Fruit fly (Drosophila melanogaster) whole organism, adult: ENCODE measurements around the gene CG5445.

ENCODE experiments used
- CG12768 ChIP-seq: fragments of 200-800 bp; sonication (Bioruptor generic); optimal IDR thresholded peaks from 2 replicates; lab custom pipeline; 2017; ENCODE audit warnings: missing biosample characterization, missing genetic modification characterization, mild to moderate bottlenecking, moderate library complexity, missing genetic modification reagents
- CG1620 ChIP-seq: fragments of 200-800 bp; sonication (Bioruptor generic); optimal IDR thresholded peaks from 2 replicates; lab custom pipeline; 2016; ENCODE audit warnings: missing biosample characterization, missing genetic modification characterization
- CG7045 ChIP-seq: fragments of 200-800 bp; sonication (Bioruptor generic); optimal IDR thresholded peaks from 2 replicates; lab custom pipeline; 2017; ENCODE audit warnings: missing biosample characterization, mild to moderate bottlenecking, missing genetic modification characterization
- Crg-1 ChIP-seq: fragments of 200-800 bp; sonication (Bioruptor generic); optimal IDR thresholded peaks from 2 replicates; lab custom pipeline; 2016; ENCODE audit warnings: missing biosample characterization, missing genetic modification characterization
- Hr96 ChIP-seq: fragments of 200-800 bp; sonication (Bioruptor generic); optimal IDR thresholded peaks from 2 replicates; lab custom pipeline; 2016; ENCODE audit warnings: missing biosample characterization, missing genetic modification characterization
- bab1 ChIP-seq: fragments of 200-800 bp; sonication (Bioruptor generic); optimal IDR thresholded peaks from 3 replicates; lab custom pipeline; 2019; ENCODE audit warnings: missing biosample characterization, mild to moderate bottlenecking, missing genetic modification characterization, moderate library complexity
- cic ChIP-seq: fragments of 200-800 bp; sonication (Bioruptor generic); optimal IDR thresholded peaks from 2 replicates; lab custom pipeline; 2017; ENCODE audit warnings: missing biosample characterization, mild to moderate bottlenecking, missing genetic modification characterization, moderate library complexity
- cnc ChIP-seq, 2 experiments: fragments of >200 bp; optimal IDR thresholded peaks; 2 replicates each; lab custom pipeline; 2017
- kay ChIP-seq: fragments of 200-800 bp; sonication (Bioruptor generic); peaks from one replicate; lab custom pipeline; 2016; ENCODE audit warnings: missing biosample characterization, missing genetic modification characterization, borderline replicate concordance
- ovo ChIP-seq: fragments of 200-800 bp; sonication (Bioruptor generic); optimal IDR thresholded peaks from 2 replicates; lab custom pipeline; 2016; ENCODE audit warnings: missing biosample characterization, missing genetic modification characterization
- pad ChIP-seq: fragments of 200-800 bp; sonication (Bioruptor generic); optimal IDR thresholded peaks from 3 replicates; lab custom pipeline; 2017; ENCODE audit warnings: missing biosample characterization, missing genetic modification characterization, mild to moderate bottlenecking, moderate library complexity, missing genetic modification reagents

dm6 chrX:17290960-17291432, 8.7 kb downstream of the CG5445 start:
- TF ChIP-seq pad (GFP tag; lab: Kevin White, UChicago) (no peak), Crg-1 (GFP tag; lab: Kevin White, UChicago) (no peak), Hr96 (GFP tag; lab: Kevin White, UChicago) (no peak), CG1620 (GFP tag; lab: Kevin White, UChicago) (no peak), kay (GFP tag; lab: Kevin White, UChicago) (no peak), cnc (optimal IDR thresholded peaks at IDR 0.05; lab: Kevin White, UChicago) (no peak), bab1 (GFP tag; lab: Kevin White, UChicago) (no peak), CG12768 (no peak), cic (GFP tag; lab: Kevin White, UChicago) (no peak), CG7045 (GFP tag; lab: Kevin White, UChicago) (no peak), ovo (GFP tag; lab: Kevin White, UChicago) (no peak)
